Worm (Caenorhabditis elegans): Measurements from ENCODE around the gene rpm-1.

- TF ChIP-seq unc-62 (GFP tag; optimal IDR thresholded peaks at IDR 0.05) (no peak), nhr-77 (tag; optimal IDR thresholded peaks at IDR 0.05) (no peak), nhr-12 (tag; optimal IDR thresholded peaks at IDR 0.05) (no peak), egl-27 (tag; optimal IDR thresholded peaks at IDR 0.05) (no peak), sma-9 (GFP tag; optimal IDR thresholded peaks at IDR 0.05) (peak; percentile 67), sma-9 (tag; optimal IDR thresholded peaks at IDR 0.05) (no peak), ama-1 (optimal IDR thresholded peaks at IDR 0.05) (no peak), F13H6.1 (tag; optimal IDR thresholded peaks at IDR 0.05) (peak; percentile 77), snpc-4 (tag; optimal IDR thresholded peaks at IDR 0.05) (no peak), lsy-2 (tag; optimal IDR thresholded peaks at IDR 0.05) (no peak), lin-11 (tag; optimal IDR thresholded peaks at IDR 0.05) (no peak), ztf-4 (tag; optimal IDR thresholded peaks at IDR 0.05) (no peak), R02D3.7 (tag; optimal IDR thresholded peaks at IDR 0.05) (no peak), elt-3 (tag; optimal IDR thresholded peaks at IDR 0.05) (no peak), fos-1 (tag; optimal IDR thresholded peaks at IDR 0.05) (no peak)
These were observed 17.5 kb downstream of the rpm-1 start for ce11 chrV:8802252-8802651.

Measured in whole organism, L2 larva.